Worm (Caenorhabditis elegans) whole organism, early embryonic: ENCODE results near the gene prdh-1.

ENCODE experiments used
- B0310.2 ChIP-seq: sonication (generic microtip); optimal IDR thresholded peaks from 2 replicates; lab custom pipeline; 2016; ENCODE audit warnings: mild to moderate bottlenecking, missing genetic modification characterization, missing compliant biosample characterization
- aly-1 ChIP-seq: sonication (generic microtip); optimal IDR thresholded peaks from 2 replicates; lab custom pipeline; 2016; ENCODE audit warnings: missing genetic modification characterization, missing compliant biosample characterization
- ama-1 ChIP-seq: fragments of 150-350 bp; optimal IDR thresholded peaks from 2 replicates; lab custom pipeline; 2014
- ceh-13 ChIP-seq: fragments of 200-800 bp; sonication (Bioruptor generic); optimal IDR thresholded peaks from 2 replicates; lab custom pipeline; 2018; ENCODE audit warnings: mild to moderate bottlenecking, missing genetic modification characterization, missing compliant biosample characterization
- ceh-36 ChIP-seq: sonication (generic microtip); optimal IDR thresholded peaks from 2 replicates; lab custom pipeline; 2016; ENCODE audit warnings: missing genetic modification characterization, inconsistent platforms, missing compliant biosample characterization
- ets-7 ChIP-seq: sonication (generic microtip); optimal IDR thresholded peaks from 2 replicates; lab custom pipeline; 2016; ENCODE audit warnings: missing genotype, missing genetic modification characterization, missing compliant biosample characterization
- flt-1 ChIP-seq: fragments of 200-800 bp; sonication (Bioruptor generic); IDR thresholded peaks from 2 replicates; pipeline ENCODE4 v1.3.6; 2022; ENCODE audit warnings: missing genetic modification characterization, missing compliant biosample characterization
- hmbx-1 ChIP-seq: sonication (generic microtip); optimal IDR thresholded peaks from 2 replicates; lab custom pipeline; 2016; ENCODE audit warnings: mild to moderate bottlenecking, missing genetic modification characterization, missing compliant biosample characterization
- hmg-4 ChIP-seq: fragments of 200-800 bp; sonication (Bioruptor generic); optimal IDR thresholded peaks from 2 replicates; lab custom pipeline; 2018; ENCODE audit warnings: mild to moderate bottlenecking, missing genetic modification characterization, missing compliant biosample characterization
- hnd-1 ChIP-seq: sonication (generic microtip); optimal IDR thresholded peaks from 2 replicates; lab custom pipeline; 2016; ENCODE audit warnings: missing genetic modification characterization, missing compliant biosample characterization
- pes-1 ChIP-seq: fragments of 200-800 bp; sonication (Bioruptor generic); IDR thresholded peaks from 2 replicates; pipeline ENCODE4 v1.3.6; 2022; ENCODE audit warnings: missing genetic modification reagents, missing genetic modification characterization, missing compliant biosample characterization
- scrt-1 ChIP-seq: fragments of 200-800 bp; sonication (Bioruptor generic); IDR thresholded peaks from 2 replicates; pipeline ENCODE4 v1.3.6; 2022; ENCODE audit warnings: missing genetic modification characterization, missing compliant biosample characterization
- sea-1 ChIP-seq: fragments of 200-800 bp; sonication (Bioruptor generic); conservative IDR thresholded peaks from 2 replicates; pipeline ENCODE4 v1.3.6; 2022; ENCODE audit warnings: missing genetic modification characterization, missing compliant biosample characterization
- tbx-37 ChIP-seq: fragments of 200-800 bp; sonication (Bioruptor generic); conservative IDR thresholded peaks from 2 replicates; pipeline ENCODE4 v1.3.6; 2022; ENCODE audit warnings: missing genetic modification reagents, missing genetic modification characterization, missing compliant biosample characterization

ce11 chrIV:13820862-13821261 is 55.6 kb downstream of the prdh-1 start, which contains the start of gene Y45F10D.15:
- no peak for TF ChIP-seq ama-1 (lab: Kevin White, UChicago)
- no peak for TF ChIP-seq aly-1
- TF ChIP-seq hmbx-1 (tag; lab: Kevin White, UChicago) = no peak
- no peak for TF ChIP-seq hmg-4 (GFP tag; lab: Kevin White, UChicago)
- no peak for TF ChIP-seq flt-1 (GFP tag; lab: Robert Waterston, UW)
- TF ChIP-seq tbx-37 (GFP tag; lab: Robert Waterston, UW) = no peak
- no peak for TF ChIP-seq ceh-13 (GFP tag; lab: Kevin White, UChicago)
- TF ChIP-seq ceh-36 (tag; lab: Kevin White, UChicago) = no peak
- no peak for TF ChIP-seq B0310.2
- no peak for TF ChIP-seq hnd-1
- no peak for TF ChIP-seq pes-1 (GFP tag; lab: Robert Waterston, UW)
- no peak for TF ChIP-seq sea-1 (GFP tag; lab: Robert Waterston, UW)
- TF ChIP-seq scrt-1 (GFP tag; lab: Robert Waterston, UW) = no peak
- no peak for TF ChIP-seq ets-7 (tag; lab: Kevin White, UChicago)
